Fruit fly (Drosophila melanogaster) whole organism, embryonic: ENCODE results near the gene ninaB.

Experiments
- Antp ChIP-seq: fragments of 200-800 bp; sonication (Bioruptor generic); optimal IDR thresholded peaks from 3 replicates; lab custom pipeline; 2016; ENCODE audit warnings: missing biosample characterization, missing genetic modification characterization
- Atf3 ChIP-seq: fragments of 200-800 bp; sonication (Bioruptor generic); optimal IDR thresholded peaks from 3 replicates; lab custom pipeline; 2016; ENCODE audit warnings: missing biosample characterization, missing genetic modification characterization
- CG11456 ChIP-seq: fragments of 200-800 bp; sonication (Bioruptor generic); IDR thresholded peaks from 3 replicates; pipeline ENCODE4 v1.3.6; 2022; ENCODE audit warnings: missing biosample characterization, missing genetic modification characterization
- CG12299 ChIP-seq: fragments of 200-800 bp; sonication (Bioruptor generic); optimal IDR thresholded peaks from 2 replicates; lab custom pipeline; 2018; ENCODE audit warnings: missing biosample characterization, mild to moderate bottlenecking, missing genetic modification characterization
- CG13123 ChIP-seq: fragments of 200-800 bp; sonication (Bioruptor generic); optimal IDR thresholded peaks from 2 replicates; lab custom pipeline; 2016; ENCODE audit warnings: missing biosample characterization, missing genetic modification characterization
- CG14965 ChIP-seq: fragments of 200-800 bp; sonication (Bioruptor generic); optimal IDR thresholded peaks from 2 replicates; lab custom pipeline; 2016; ENCODE audit warnings: missing biosample characterization, missing genetic modification characterization, borderline replicate concordance
- CG1529 ChIP-seq: fragments of 200-800 bp; sonication (Bioruptor generic); optimal IDR thresholded peaks from 3 replicates; lab custom pipeline; 2018; ENCODE audit warnings: missing biosample characterization, missing genetic modification characterization
- CG1602 ChIP-seq: fragments of 200-800 bp; sonication (Bioruptor generic); optimal IDR thresholded peaks from 3 replicates; lab custom pipeline; 2016; ENCODE audit warnings: missing biosample characterization, missing genetic modification characterization
- CG1792 ChIP-seq: fragments of 200-800 bp; sonication (Bioruptor generic); optimal IDR thresholded peaks from 2 replicates; lab custom pipeline; 2016; ENCODE audit warnings: missing biosample characterization, missing genetic modification characterization
- CG2199 ChIP-seq: fragments of 200-800 bp; sonication (Bioruptor generic); IDR thresholded peaks from 3 replicates; pipeline ENCODE4 v1.3.6; 2022; ENCODE audit warnings: missing biosample characterization, missing genetic modification characterization
- CG2678 ChIP-seq: fragments of 200-800 bp; sonication (Bioruptor generic); optimal IDR thresholded peaks from 3 replicates; lab custom pipeline; 2019; ENCODE audit warnings: missing biosample characterization, mild to moderate bottlenecking, missing genetic modification characterization, moderate library complexity
- CG31365 ChIP-seq: fragments of 200-800 bp; sonication (Bioruptor generic); optimal IDR thresholded peaks from 2 replicates; lab custom pipeline; 2018; ENCODE audit warnings: missing biosample characterization, mild to moderate bottlenecking, missing genetic modification characterization
- CG32767 ChIP-seq: fragments of 200-800 bp; sonication (Bioruptor generic); IDR thresholded peaks from 2 replicates; pipeline ENCODE4 v1.3.6; 2022; ENCODE audit warnings: missing biosample characterization, missing genetic modification characterization
- CG3847 ChIP-seq: fragments of 200-800 bp; sonication (Bioruptor generic); IDR thresholded peaks from 2 replicates; pipeline ENCODE4 v1.3.6; 2022; ENCODE audit warnings: missing biosample characterization, missing genetic modification characterization
- CG4707 ChIP-seq: fragments of 200-800 bp; sonication (Bioruptor generic); optimal IDR thresholded peaks from 2 replicates; lab custom pipeline; 2018; ENCODE audit warnings: missing biosample characterization, mild to moderate bottlenecking, missing genetic modification characterization, moderate library complexity
- CG4854 ChIP-seq: fragments of 200-800 bp; sonication (Bioruptor generic); optimal IDR thresholded peaks from 2 replicates; lab custom pipeline; 2016; ENCODE audit warnings: missing biosample characterization, missing genetic modification characterization, inconsistent platforms
- CG7987 ChIP-seq: fragments of 200-800 bp; sonication (Bioruptor generic); optimal IDR thresholded peaks from 2 replicates; lab custom pipeline; 2018; ENCODE audit warnings: missing biosample characterization, mild to moderate bottlenecking, missing genetic modification characterization, moderate library complexity
- CG8388 ChIP-seq: fragments of 200-800 bp; sonication (Bioruptor generic); optimal IDR thresholded peaks from 2 replicates; lab custom pipeline; 2019; ENCODE audit warnings: missing biosample characterization, mild to moderate bottlenecking, missing genetic modification characterization, moderate library complexity
- CG9727 ChIP-seq: fragments of 200-800 bp; sonication (Bioruptor generic); optimal IDR thresholded peaks from 3 replicates; lab custom pipeline; 2017; ENCODE audit warnings: missing biosample characterization, mild to moderate bottlenecking, missing genetic modification characterization
- Chrac-16 ChIP-seq: fragments of 200-800 bp; sonication (Bioruptor generic); optimal IDR thresholded peaks from 3 replicates; lab custom pipeline; 2016; ENCODE audit warnings: missing biosample characterization, missing genetic modification characterization
- CoRest ChIP-seq: fragments of 200-800 bp; sonication (Bioruptor generic); optimal IDR thresholded peaks from 3 replicates; lab custom pipeline; 2018; ENCODE audit warnings: missing biosample characterization, mild to moderate bottlenecking, missing genetic modification characterization, moderate library complexity
- E2f1 ChIP-seq: fragments of 200-800 bp; sonication (Bioruptor generic); IDR thresholded peaks from 2 replicates; pipeline ENCODE4 v1.3.6; 2022; ENCODE audit warnings: missing biosample characterization, missing genetic modification characterization
- GATAe ChIP-seq: fragments of 200-800 bp; sonication (Bioruptor generic); conservative IDR thresholded peaks from 2 replicates; pipeline ENCODE4 v1.3.6; 2022; ENCODE audit warnings: missing biosample characterization, missing genetic modification characterization
- Gug ChIP-seq: fragments of 200-800 bp; sonication (Bioruptor generic); IDR thresholded peaks from 4 replicates; pipeline ENCODE4 v1.3.6; 2022; ENCODE audit warnings: missing biosample characterization, missing genetic modification characterization
- HHEX ChIP-seq: fragments of 200-800 bp; sonication (Bioruptor generic); optimal IDR thresholded peaks from 3 replicates; lab custom pipeline; 2017; ENCODE audit warnings: missing biosample characterization, mild to moderate bottlenecking, missing genetic modification characterization, missing genetic modification reagents
- Hr3 ChIP-seq: fragments of 200-800 bp; sonication (Bioruptor generic); optimal IDR thresholded peaks from 3 replicates; lab custom pipeline; 2016; ENCODE audit warnings: missing biosample characterization, missing genetic modification characterization
- Mad ChIP-seq: fragments of 200-800 bp; sonication (Bioruptor generic); optimal IDR thresholded peaks from 2 replicates; lab custom pipeline; 2016; ENCODE audit warnings: missing biosample characterization, missing genetic modification characterization
- Oli ChIP-seq: fragments of 200-800 bp; sonication (Bioruptor generic); optimal IDR thresholded peaks from 2 replicates; lab custom pipeline; 2018; ENCODE audit warnings: missing biosample characterization, mild to moderate bottlenecking, missing genetic modification characterization, moderate library complexity
- Poxn ChIP-seq: fragments of 200-800 bp; sonication (Bioruptor generic); IDR thresholded peaks from 2 replicates; pipeline ENCODE4 v1.3.6; 2022; ENCODE audit warnings: missing biosample characterization, missing genetic modification characterization
- ab ChIP-seq: fragments of 200-800 bp; sonication (Bioruptor generic); optimal IDR thresholded peaks from 2 replicates; lab custom pipeline; 2016; ENCODE audit warnings: missing biosample characterization, missing genetic modification characterization
- bowl ChIP-seq: fragments of 200-800 bp; sonication (Bioruptor generic); IDR thresholded peaks from 2 replicates; pipeline ENCODE4 v1.3.6; 2022; ENCODE audit warnings: missing biosample characterization, missing genetic modification characterization
- bsh ChIP-seq, 2 experiments: fragments of 200-800 bp; sonication (Bioruptor generic); optimal IDR thresholded peaks; 2 replicates each; lab custom pipeline; 2017 to 2018; ENCODE audit warnings: mild to moderate bottlenecking in 2 of 2, missing biosample characterization in 2 of 2, missing genetic modification characterization in 2 of 2, moderate library complexity in 1 of 2
- caup ChIP-seq: fragments of 200-800 bp; sonication (Bioruptor generic); optimal IDR thresholded peaks from 3 replicates; lab custom pipeline; 2017; ENCODE audit warnings: missing biosample characterization, mild to moderate bottlenecking, missing genetic modification characterization, moderate library complexity; ENCODE audit not compliant: severe bottlenecking
- corto ChIP-seq: fragments of 200-800 bp; sonication (Bioruptor generic); optimal IDR thresholded peaks from 2 replicates; lab custom pipeline; 2016; ENCODE audit warnings: missing biosample characterization, mild to moderate bottlenecking, missing genetic modification characterization, moderate library complexity
- dan ChIP-seq: fragments of 200-800 bp; sonication (Bioruptor generic); IDR thresholded peaks from 2 replicates; pipeline ENCODE4 v1.3.6; 2022; ENCODE audit warnings: missing biosample characterization, missing genetic modification characterization
- exex ChIP-seq: fragments of 200-800 bp; sonication (Bioruptor generic); optimal IDR thresholded peaks from 4 replicates; lab custom pipeline; 2018; ENCODE audit warnings: missing biosample characterization, mild to moderate bottlenecking, missing genetic modification characterization, moderate library complexity
- ftz-f1 ChIP-seq: fragments of 200-800 bp; sonication (Bioruptor generic); optimal IDR thresholded peaks from 2 replicates; lab custom pipeline; 2016; ENCODE audit warnings: missing biosample characterization, missing genetic modification characterization
- gcm ChIP-seq: fragments of 200-800 bp; sonication (Bioruptor generic); optimal IDR thresholded peaks from 2 replicates; lab custom pipeline; 2019; ENCODE audit warnings: missing biosample characterization, mild to moderate bottlenecking, missing genetic modification characterization, moderate library complexity
- grau ChIP-seq: fragments of 200-800 bp; optimal IDR thresholded peaks from 3 replicates; lab custom pipeline; 2019; ENCODE audit warnings: missing biosample characterization, mild to moderate bottlenecking, missing genetic modification characterization, moderate library complexity
- hkb ChIP-seq, 2 experiments: fragments of 200-800 bp in 1 of 2; fragments of >200 bp in 1 of 2; sonication (Bioruptor generic) in 1 of 2; IDR thresholded peaks in 1 of 2; optimal IDR thresholded peaks in 1 of 2; 2 replicates each; pipeline versions ENCODE4 v1.3.6 to Lab custom; 2017 to 2022; ENCODE audit warnings: missing biosample characterization in 1 of 2, missing genetic modification characterization in 1 of 2
- inv ChIP-seq: fragments of 200-800 bp; sonication (Bioruptor generic); IDR thresholded peaks from 2 replicates; pipeline ENCODE4 v1.3.6; 2022; ENCODE audit warnings: missing biosample characterization, missing genetic modification characterization; ENCODE audit not compliant: partially characterized antibody
- jing ChIP-seq: fragments of 200-800 bp; sonication (Bioruptor generic); optimal IDR thresholded peaks from 2 replicates; lab custom pipeline; 2018; ENCODE audit warnings: missing biosample characterization, mild to moderate bottlenecking, missing genetic modification characterization
- pnt ChIP-seq: fragments of 200-800 bp; sonication (Bioruptor generic); optimal IDR thresholded peaks from 3 replicates; lab custom pipeline; 2016; ENCODE audit warnings: missing biosample characterization, missing genetic modification characterization
- schlank ChIP-seq: fragments of 200-800 bp; sonication (Bioruptor generic); optimal IDR thresholded peaks from 2 replicates; lab custom pipeline; 2018; ENCODE audit warnings: missing biosample characterization, mild to moderate bottlenecking, missing genetic modification characterization
- slp2 ChIP-seq: fragments of 200-800 bp; sonication (Bioruptor generic); optimal IDR thresholded peaks from 2 replicates; lab custom pipeline; 2016; ENCODE audit warnings: missing biosample characterization, missing genetic modification characterization
- trh ChIP-seq: fragments of 200-800 bp; sonication (Bioruptor generic); optimal IDR thresholded peaks from 2 replicates; lab custom pipeline; 2016; ENCODE audit warnings: missing biosample characterization, missing genetic modification characterization
- wor ChIP-seq: fragments of 200-800 bp; sonication (Bioruptor generic); IDR thresholded peaks from 2 replicates; pipeline ENCODE4 v1.3.6; 2022; ENCODE audit warnings: missing biosample characterization, missing genetic modification characterization
- zen ChIP-seq: fragments of 200-800 bp; sonication (Bioruptor generic); optimal IDR thresholded peaks from 3 replicates; lab custom pipeline; 2018; ENCODE audit warnings: missing biosample characterization, mild to moderate bottlenecking, missing genetic modification characterization, moderate library complexity

Gene ninaB

dm6 chr3R:13683624-13684568 lies 16.5 kb upstream of the ninaB start, which contains the start of gene flfl (continued):
- TF ChIP-seq CG4707 (GFP tag; lab: Kevin White, UChicago): no peak
- no peak for TF ChIP-seq corto (GFP tag; lab: Kevin White, UChicago)
- peak; percentile 15 for TF ChIP-seq gcm (GFP tag; lab: Kevin White, UChicago)
- TF ChIP-seq caup: no peak
- TF ChIP-seq Oli: no peak
- TF ChIP-seq dan (GFP tag; lab: Robert Waterston, UW): no peak
- TF ChIP-seq CG1529 (GFP tag; lab: Kevin White, UChicago): no peak
- TF ChIP-seq CG14965 (GFP tag; lab: Kevin White, UChicago): no peak
- peak; percentile 23 for TF ChIP-seq ftz-f1 (GFP tag; lab: Kevin White, UChicago)
- peak; percentile 35 for TF ChIP-seq CoRest (tag; lab: Kevin White, UChicago)
- TF ChIP-seq CG1602 (GFP tag; lab: Kevin White, UChicago): no peak
- no peak for TF ChIP-seq trh (GFP tag; lab: Kevin White, UChicago)
- TF ChIP-seq pnt (GFP tag; lab: Kevin White, UChicago): no peak
- peak; percentile 18 for TF ChIP-seq slp2 (GFP tag; lab: Kevin White, UChicago)
- no peak for TF ChIP-seq inv (GFP tag; lab: Robert Waterston, UW)
- no peak for TF ChIP-seq CG3847
- TF ChIP-seq bsh (GFP tag; optimal IDR thresholded peaks at IDR 0.05; lab: Kevin White, UChicago): peak in 1 of 2 experiments; percentile 4
- no peak for TF ChIP-seq jing
- no peak for TF ChIP-seq Mad (GFP tag; lab: Kevin White, UChicago)
- TF ChIP-seq bowl (GFP tag; lab: Robert Waterston, UW): no peak
- TF ChIP-seq grau (tag; lab: Kevin White, UChicago): no peak
- TF ChIP-seq Antp: no peak
- TF ChIP-seq CG32767 (GFP tag; lab: Robert Waterston, UW): no peak
- no peak for TF ChIP-seq ab (GFP tag; lab: Kevin White, UChicago)
- TF ChIP-seq Hr3: no peak
- no peak for TF ChIP-seq E2f1
- TF ChIP-seq CG13123 (GFP tag; lab: Kevin White, UChicago): no peak
- TF ChIP-seq zen: no peak
- TF ChIP-seq CG11456 (GFP tag; lab: Robert Waterston, UW): no peak
- TF ChIP-seq Poxn (GFP tag; lab: Robert Waterston, UW): no peak
- TF ChIP-seq CG1792 (GFP tag; lab: Kevin White, UChicago): peak; percentile 32
- TF ChIP-seq HHEX (GFP tag; lab: Kevin White, UChicago): peak; percentile 3
- no peak for TF ChIP-seq hkb (optimal IDR thresholded peaks at IDR 0.05; lab: Kevin White, UChicago)
- TF ChIP-seq hkb (GFP tag; IDR thresholded peaks at IDR 0.05; lab: Robert Waterston, UW): no peak
- TF ChIP-seq schlank: no peak
- TF ChIP-seq wor (GFP tag; lab: Robert Waterston, UW): no peak
- peak; percentile 74 for TF ChIP-seq CG7987 (GFP tag; lab: Kevin White, UChicago)
- TF ChIP-seq GATAe: no peak
- TF ChIP-seq CG12299: no peak
- TF ChIP-seq CG4854 (GFP tag; lab: Kevin White, UChicago): no peak
- TF ChIP-seq CG2199: no peak
- TF ChIP-seq CG31365 (tag; lab: Kevin White, UChicago): no peak
- no peak for TF ChIP-seq exex (tag; lab: Kevin White, UChicago)
- TF ChIP-seq CG8388 (GFP tag; lab: Kevin White, UChicago): no peak
- TF ChIP-seq Chrac-16 (GFP tag; lab: Kevin White, UChicago): no peak
- TF ChIP-seq CG9727 (GFP tag; lab: Kevin White, UChicago): peak; percentile 27
- TF ChIP-seq Gug: no peak; the same call in 3 of the 4 replicates
- peak; percentile 31 for TF ChIP-seq Atf3 (GFP tag; lab: Kevin White, UChicago)
- peak; percentile 13 for TF ChIP-seq CG2678 (tag; lab: Kevin White, UChicago)
